Fruit fly (Drosophila melanogaster): ENCODE measurements around the gene ppk18.

- TF ChIP-seq usp (GFP tag; optimal IDR thresholded peaks at IDR 0.05) = no peak
- TF ChIP-seq pan (optimal IDR thresholded peaks at IDR 0.05) = no peak
- TF ChIP-seq CG8478 (optimal IDR thresholded peaks at IDR 0.05) = no peak
Measured at dm6 chr2L:9779754-9780153, 9.0 kb upstream of the ppk18 start.

All from whole organism.